Fruit fly (Drosophila melanogaster): Measurements from ENCODE around the gene Ald2.

The Ald2 gene

dm6 chr3R:26436001-26436400, 22.1 kb downstream of the Ald2 start:
- TF ChIP-seq CG9139 (GFP tag; optimal IDR thresholded peaks at IDR 0.05) = no peak
- no peak for TF ChIP-seq CG6792 (GFP tag; optimal IDR thresholded peaks at IDR 0.05)
- no peak for TF ChIP-seq Met (GFP tag; optimal IDR thresholded peaks at IDR 0.05)
- TF ChIP-seq lz (GFP tag; optimal IDR thresholded peaks at IDR 0.05) = no peak
- TF ChIP-seq Lpt (GFP tag; optimal IDR thresholded peaks at IDR 0.05) = no peak
- TF ChIP-seq Hr4 (GFP tag; optimal IDR thresholded peaks at IDR 0.05) = no peak

dm6 chr3R:26436540-26436939, 22.7 kb downstream of the Ald2 start:
- no peak for TF ChIP-seq CG6854 (GFP tag; optimal IDR thresholded peaks at IDR 0.05)
- peak; percentile 54 for TF ChIP-seq achi (GFP tag; optimal IDR thresholded peaks at IDR 0.05)
- peak; percentile 23 for TF ChIP-seq CG6276 (GFP tag; optimal IDR thresholded peaks at IDR 0.05)
- peak; percentile 46 for TF ChIP-seq CG3919 (GFP tag; optimal IDR thresholded peaks at IDR 0.05)
- TF ChIP-seq net (GFP tag; optimal IDR thresholded peaks at IDR 0.05) = peak; percentile 46
- TF ChIP-seq CG10631 (GFP tag; optimal IDR thresholded peaks at IDR 0.05) = peak; percentile 4
- no peak for TF ChIP-seq CG11294 (GFP tag; IDR thresholded peaks at IDR 0.05)
- TF ChIP-seq CG8319 (GFP tag; optimal IDR thresholded peaks at IDR 0.05) = peak; percentile 12
- peak; percentile 65 for TF ChIP-seq cyc (GFP tag; optimal IDR thresholded peaks at IDR 0.05)
- no peak for TF ChIP-seq CG6808 (GFP tag; optimal IDR thresholded peaks at IDR 0.05)
- peak; percentile 31 for TF ChIP-seq Ets96B (tag; optimal IDR thresholded peaks at IDR 0.05)
- no peak for TF ChIP-seq CG8632 (GFP tag; optimal IDR thresholded peaks at IDR 0.05)
- peak; percentile 46 for TF ChIP-seq Sox14 (GFP tag; optimal IDR thresholded peaks at IDR 0.05)
- no peak for TF ChIP-seq Hr38 (GFP tag; optimal IDR thresholded peaks at IDR 0.05)
- TF ChIP-seq CG6792 (GFP tag; optimal IDR thresholded peaks at IDR 0.05) = peak; percentile 45
- TF ChIP-seq CG3032 (tag; optimal IDR thresholded peaks at IDR 0.05) = peak; percentile 1
- TF ChIP-seq Blimp-1 (GFP tag; optimal IDR thresholded peaks at IDR 0.05) = no peak
- peak; percentile 29 for TF ChIP-seq dac (GFP tag; optimal IDR thresholded peaks at IDR 0.05)
- TF ChIP-seq CG7368 (GFP tag; optimal IDR thresholded peaks at IDR 0.05) = no peak
- peak; percentile 86 for TF ChIP-seq svp (GFP tag)
- peak; percentile 33 for TF ChIP-seq acj6 (GFP tag; optimal IDR thresholded peaks at IDR 0.05)
- TF ChIP-seq CG10669 (GFP tag; optimal IDR thresholded peaks at IDR 0.05) = peak; percentile 31
- peak; percentile 77 for TF ChIP-seq Hr4 (GFP tag; optimal IDR thresholded peaks at IDR 0.05)
- peak; percentile 4 for TF ChIP-seq spab (GFP tag; optimal IDR thresholded peaks at IDR 0.05)
- peak; percentile 53 for TF ChIP-seq CG15336 (GFP tag; IDR thresholded peaks at IDR 0.05)
- TF ChIP-seq Lpt (GFP tag; optimal IDR thresholded peaks at IDR 0.05) = peak; percentile 57
- peak; percentile 82 for TF ChIP-seq eg (GFP tag; IDR thresholded peaks at IDR 0.05)
- peak; percentile 42 for TF ChIP-seq Sox102F (GFP tag; optimal IDR thresholded peaks at IDR 0.05)
- TF ChIP-seq Eip75B (GFP tag; optimal IDR thresholded peaks at IDR 0.05) = peak; percentile 36
- TF ChIP-seq pdm3 (GFP tag; optimal IDR thresholded peaks at IDR 0.05) = peak; percentile 63
- TF ChIP-seq CG34406 (GFP tag; optimal IDR thresholded peaks at IDR 0.05) = peak; percentile 30
- TF ChIP-seq fd59A (GFP tag; optimal IDR thresholded peaks at IDR 0.05) = no peak
- peak; percentile 68 for TF ChIP-seq Hr39 (GFP tag; optimal IDR thresholded peaks at IDR 0.05)
- TF ChIP-seq CG32006 (GFP tag; optimal IDR thresholded peaks at IDR 0.05) = peak; percentile 62
- TF ChIP-seq topi (GFP tag; optimal IDR thresholded peaks at IDR 0.05) = peak; percentile 57
- peak; percentile 65; the same call in 2 of the 3 replicates for TF ChIP-seq CG6163 (GFP tag; IDR thresholded peaks at IDR 0.05)
- TF ChIP-seq CG16779 (tag; optimal IDR thresholded peaks at IDR 0.05) = no peak
- no peak for TF ChIP-seq CG9139 (GFP tag; optimal IDR thresholded peaks at IDR 0.05)
- peak; percentile 3 for TF ChIP-seq vri (GFP tag; optimal IDR thresholded peaks at IDR 0.05)
- TF ChIP-seq Met (GFP tag; optimal IDR thresholded peaks at IDR 0.05) = peak; percentile 58
- peak; percentile 59 for TF ChIP-seq Gug (GFP tag; IDR thresholded peaks at IDR 0.05)
- TF ChIP-seq salr (GFP tag; optimal IDR thresholded peaks at IDR 0.05) = peak in 1 of 2 experiments; percentile 29
- peak; percentile 57 for TF ChIP-seq OdsH (GFP tag; optimal IDR thresholded peaks at IDR 0.05)
- TF ChIP-seq CG31627 (GFP tag; optimal IDR thresholded peaks at IDR 0.05) = peak; percentile 70
- peak; percentile 81 for TF ChIP-seq Eip78C (GFP tag)
- TF ChIP-seq ss (GFP tag; optimal IDR thresholded peaks at IDR 0.05) = no peak
- TF ChIP-seq CG8119 (GFP tag; IDR thresholded peaks at IDR 0.05) = peak; percentile 63; the same call in 2 of the 3 replicates
- TF ChIP-seq CG11902 (GFP tag; optimal IDR thresholded peaks at IDR 0.05) = peak; percentile 22
- no peak for TF ChIP-seq fd85E (GFP tag; optimal IDR thresholded peaks at IDR 0.05)
